Fruit fly (Drosophila melanogaster) whole organism, embryonic: ENCODE measurements around the gene CG8372.

Source experiments
- ATbp ChIP-seq: fragments of 200-800 bp; sonication (Bioruptor generic); optimal IDR thresholded peaks from 2 replicates; lab custom pipeline; 2017; ENCODE audit warnings: missing biosample characterization, mild to moderate bottlenecking, missing genetic modification characterization, missing genetic modification reagents
- Atf3 ChIP-seq: fragments of 200-800 bp; sonication (Bioruptor generic); optimal IDR thresholded peaks from 3 replicates; lab custom pipeline; 2016; ENCODE audit warnings: missing biosample characterization, missing genetic modification characterization
- CG10209 ChIP-seq: fragments of 200-800 bp; sonication (Bioruptor generic); optimal IDR thresholded peaks from 3 replicates; lab custom pipeline; 2017; ENCODE audit warnings: missing biosample characterization, mild to moderate bottlenecking, missing genetic modification characterization, missing genetic modification reagents
- CG10654 ChIP-seq: fragments of 200-800 bp; sonication (Bioruptor generic); optimal IDR thresholded peaks from 2 replicates; lab custom pipeline; 2016; ENCODE audit warnings: missing biosample characterization, missing genetic modification characterization
- CG10959 ChIP-seq: fragments of 200-800 bp; sonication (Bioruptor generic); IDR thresholded peaks from 2 replicates; pipeline ENCODE4 v1.3.6; 2022; ENCODE audit warnings: missing biosample characterization, missing genetic modification characterization
- CG11456 ChIP-seq: fragments of 200-800 bp; sonication (Bioruptor generic); IDR thresholded peaks from 3 replicates; pipeline ENCODE4 v1.3.6; 2022; ENCODE audit warnings: missing biosample characterization, missing genetic modification characterization
- CG1233 ChIP-seq: fragments of 200-800 bp; sonication (Bioruptor generic); optimal IDR thresholded peaks from 4 replicates; lab custom pipeline; 2018; ENCODE audit warnings: missing biosample characterization, mild to moderate bottlenecking, missing genetic modification characterization
- CG14014 ChIP-seq: fragments of 200-800 bp; sonication (Bioruptor generic); IDR thresholded peaks from 2 replicates; pipeline ENCODE4 v1.3.6; 2022; ENCODE audit warnings: missing biosample characterization, missing genetic modification characterization
- CG14965 ChIP-seq: fragments of 200-800 bp; sonication (Bioruptor generic); optimal IDR thresholded peaks from 2 replicates; lab custom pipeline; 2016; ENCODE audit warnings: missing biosample characterization, missing genetic modification characterization, borderline replicate concordance
- CG15011 ChIP-seq: fragments of 200-800 bp; sonication (Bioruptor generic); optimal IDR thresholded peaks from 3 replicates; lab custom pipeline; 2018; ENCODE audit warnings: missing biosample characterization, mild to moderate bottlenecking, missing genetic modification characterization
- CG1529 ChIP-seq: fragments of 200-800 bp; sonication (Bioruptor generic); optimal IDR thresholded peaks from 3 replicates; lab custom pipeline; 2018; ENCODE audit warnings: missing biosample characterization, missing genetic modification characterization
- CG15479 ChIP-seq: fragments of 200-800 bp; sonication (Bioruptor generic); optimal IDR thresholded peaks from 3 replicates; lab custom pipeline; 2019; ENCODE audit warnings: missing biosample characterization, mild to moderate bottlenecking, missing genetic modification characterization, moderate library complexity
- CG1647 ChIP-seq: fragments of 200-800 bp; sonication (Bioruptor generic); optimal IDR thresholded peaks from 3 replicates; lab custom pipeline; 2016; ENCODE audit warnings: missing biosample characterization, missing genetic modification characterization
- CG17186 ChIP-seq: fragments of 200-800 bp; sonication (Bioruptor generic); optimal IDR thresholded peaks from 3 replicates; lab custom pipeline; 2017; ENCODE audit warnings: missing biosample characterization, missing genetic modification reagents, missing genetic modification characterization
- CG17802 ChIP-seq: fragments of 200-800 bp; sonication (Bioruptor generic); optimal IDR thresholded peaks from 2 replicates; lab custom pipeline; 2018; ENCODE audit warnings: missing biosample characterization, mild to moderate bottlenecking, missing genetic modification characterization, moderate library complexity
- CG1792 ChIP-seq: fragments of 200-800 bp; sonication (Bioruptor generic); optimal IDR thresholded peaks from 2 replicates; lab custom pipeline; 2016; ENCODE audit warnings: missing biosample characterization, missing genetic modification characterization
- CG2678 ChIP-seq: fragments of 200-800 bp; sonication (Bioruptor generic); optimal IDR thresholded peaks from 3 replicates; lab custom pipeline; 2019; ENCODE audit warnings: missing biosample characterization, mild to moderate bottlenecking, missing genetic modification characterization, moderate library complexity
- CG30020 ChIP-seq: fragments of 200-800 bp; optimal IDR thresholded peaks from 2 replicates; lab custom pipeline; 2019; ENCODE audit warnings: missing biosample characterization, mild to moderate bottlenecking, missing genetic modification characterization, moderate library complexity
- CG3065 ChIP-seq: fragments of 200-800 bp; sonication (Bioruptor generic); optimal IDR thresholded peaks from 2 replicates; lab custom pipeline; 2016; ENCODE audit warnings: missing biosample characterization, missing genetic modification characterization
- CG32772 ChIP-seq: fragments of 200-800 bp; sonication (Bioruptor generic); IDR thresholded peaks from 2 replicates; pipeline ENCODE4 v1.3.6; 2022; ENCODE audit warnings: missing biosample characterization, missing genetic modification characterization
- CG6175 ChIP-seq: fragments of 200-800 bp; sonication (Bioruptor generic); IDR thresholded peaks from 3 replicates; pipeline ENCODE4 v1.3.6; 2022; ENCODE audit warnings: missing biosample characterization, missing genetic modification characterization
- CG6654 ChIP-seq: fragments of 200-800 bp; sonication (Bioruptor generic); optimal IDR thresholded peaks from 2 replicates; lab custom pipeline; 2017; ENCODE audit warnings: missing biosample characterization, mild to moderate bottlenecking, missing genetic modification characterization
- CG7839 ChIP-seq: fragments of 200-800 bp; sonication (Bioruptor generic); optimal IDR thresholded peaks from 3 replicates; lab custom pipeline; 2018; ENCODE audit warnings: missing biosample characterization, mild to moderate bottlenecking, missing genetic modification characterization, moderate library complexity
- CTCF ChIP-seq: fragments of 200-800 bp; sonication (Bioruptor generic); optimal IDR thresholded peaks from 2 replicates; lab custom pipeline; 2017; ENCODE audit warnings: missing biosample characterization, mild to moderate bottlenecking, missing genetic modification characterization, moderate library complexity
- D ChIP-seq, 2 experiments: fragments of 200-800 bp in 1 of 2; fragments of >200 bp in 1 of 2; sonication (Bioruptor generic) in 1 of 2; optimal IDR thresholded peaks; 2 replicates in 1 of 2; 3 replicates in 1 of 2; lab custom pipeline; 2017; ENCODE audit warnings: mild to moderate bottlenecking in 1 of 2, missing biosample characterization in 1 of 2, missing genetic modification characterization in 1 of 2, missing genetic modification reagents in 1 of 2
- Dfd ChIP-seq, 2 experiments: fragments of >200 bp; optimal IDR thresholded peaks; 2 replicates each; lab custom pipeline; 2017; ENCODE audit warnings: missing biosample characterization in 2 of 2, missing genetic modification characterization in 2 of 2
- Doc2 ChIP-seq: fragments of 200-800 bp; sonication (Bioruptor generic); IDR thresholded peaks from 2 replicates; pipeline ENCODE4 v1.3.6; 2022; ENCODE audit warnings: missing biosample characterization, missing genetic modification characterization
- Ets65A ChIP-seq: fragments of 200-800 bp; sonication (Bioruptor generic); peaks from one replicate; lab custom pipeline; 2016; ENCODE audit warnings: missing biosample characterization, missing genetic modification characterization
- H2.0 ChIP-seq: fragments of 200-800 bp; sonication (Bioruptor generic); IDR thresholded peaks from 2 replicates; pipeline ENCODE4 v1.3.6; 2022; ENCODE audit warnings: missing biosample characterization, missing genetic modification characterization
- NC2β ChIP-seq: fragments of 200-800 bp; sonication (Bioruptor generic); optimal IDR thresholded peaks from 2 replicates; lab custom pipeline; 2016; ENCODE audit warnings: missing biosample characterization, missing genetic modification characterization
- Six4 ChIP-seq: fragments of 200-800 bp; sonication (Bioruptor generic); optimal IDR thresholded peaks from 2 replicates; lab custom pipeline; 2016; ENCODE audit warnings: missing biosample characterization, missing genetic modification characterization
- Tbp ChIP-seq: fragments of >200 bp; optimal IDR thresholded peaks from 2 replicates; lab custom pipeline; 2018; ENCODE audit warnings: missing biosample characterization, missing genetic modification characterization
- ash1 ChIP-seq: fragments of 200-800 bp; sonication (Bioruptor generic); optimal IDR thresholded peaks from 2 replicates; lab custom pipeline; 2018; ENCODE audit warnings: missing biosample characterization, mild to moderate bottlenecking, missing genetic modification characterization
- chm ChIP-seq: fragments of 200-800 bp; sonication (Bioruptor generic); IDR thresholded peaks from 2 replicates; pipeline ENCODE4 v1.3.6; 2022; ENCODE audit warnings: missing biosample characterization, missing genetic modification characterization
- dmrt11E ChIP-seq: fragments of 200-800 bp; sonication (Bioruptor generic); optimal IDR thresholded peaks from 3 replicates; lab custom pipeline; 2018; ENCODE audit warnings: missing biosample characterization, mild to moderate bottlenecking, missing genetic modification characterization, moderate library complexity
- ftz-f1 ChIP-seq: fragments of 200-800 bp; sonication (Bioruptor generic); optimal IDR thresholded peaks from 2 replicates; lab custom pipeline; 2016; ENCODE audit warnings: missing biosample characterization, missing genetic modification characterization
- fu2 ChIP-seq: fragments of 200-800 bp; sonication (Bioruptor generic); optimal IDR thresholded peaks from 2 replicates; lab custom pipeline; 2016; ENCODE audit warnings: missing biosample characterization, missing genetic modification characterization
- jumu ChIP-seq: fragments of 200-800 bp; sonication (Bioruptor generic); optimal IDR thresholded peaks from 3 replicates; lab custom pipeline; 2016; ENCODE audit warnings: missing biosample characterization, missing genetic modification characterization
- knrl ChIP-seq: fragments of 200-800 bp; sonication (Bioruptor generic); IDR thresholded peaks from 3 replicates; pipeline ENCODE4 v1.3.6; 2022; ENCODE audit warnings: missing biosample characterization, missing genetic modification characterization; ENCODE audit not compliant: partially characterized antibody
- lmd ChIP-seq: fragments of 200-800 bp; sonication (Bioruptor generic); IDR thresholded peaks from 2 replicates; pipeline ENCODE4 v1.3.6; 2022; ENCODE audit warnings: missing biosample characterization, missing genetic modification characterization
- onecut ChIP-seq: fragments of 200-800 bp; sonication (Bioruptor generic); IDR thresholded peaks from 2 replicates; pipeline ENCODE4 v1.3.6; 2022; ENCODE audit warnings: missing biosample characterization, missing genetic modification characterization
- pfk ChIP-seq: fragments of 200-800 bp; sonication (Bioruptor generic); optimal IDR thresholded peaks from 2 replicates; lab custom pipeline; 2018; ENCODE audit warnings: missing biosample characterization, mild to moderate bottlenecking, missing genetic modification characterization, moderate library complexity
- pum ChIP-seq: fragments of 200-800 bp; sonication (Bioruptor generic); optimal IDR thresholded peaks from 2 replicates; lab custom pipeline; 2016; ENCODE audit warnings: missing biosample characterization, missing genetic modification characterization
- rib ChIP-seq: fragments of 200-800 bp; sonication (Bioruptor generic); IDR thresholded peaks from 2 replicates; pipeline ENCODE4 v1.3.6; 2022; ENCODE audit warnings: missing biosample characterization, missing genetic modification characterization
- ro ChIP-seq: fragments of 200-800 bp; sonication (Bioruptor generic); IDR thresholded peaks from 2 replicates; pipeline ENCODE4 v1.3.6; 2022; ENCODE audit warnings: missing biosample characterization, missing genetic modification characterization
- salm ChIP-seq: fragments of 200-800 bp; sonication (Bioruptor generic); optimal IDR thresholded peaks from 2 replicates; lab custom pipeline; 2018; ENCODE audit warnings: missing biosample characterization, mild to moderate bottlenecking, missing genetic modification characterization
- sc ChIP-seq, 3 experiments: fragments of >200 bp in 2 of 3; fragments of 200-800 bp in 1 of 3; sonication (Bioruptor generic) in 1 of 3; optimal IDR thresholded peaks; 2 replicates in 2 of 3; 3 replicates in 1 of 3; lab custom pipeline; 2017; ENCODE audit warnings: mild to moderate bottlenecking in 1 of 3, missing biosample characterization in 1 of 3, missing genetic modification characterization in 1 of 3, missing genetic modification reagents in 1 of 3
- seq ChIP-seq: fragments of 200-800 bp; sonication (Bioruptor generic); IDR thresholded peaks from 2 replicates; pipeline ENCODE4 v1.3.6; 2022; ENCODE audit warnings: missing biosample characterization, missing genetic modification characterization
- sna ChIP-seq: fragments of 200-800 bp; sonication (Bioruptor generic); IDR thresholded peaks from 2 replicates; pipeline ENCODE4 v1.3.6; 2022; ENCODE audit warnings: missing biosample characterization, missing genetic modification characterization; ENCODE audit not compliant: partially characterized antibody
- tup ChIP-seq: fragments of 200-800 bp; sonication (Bioruptor generic); optimal IDR thresholded peaks from 2 replicates; lab custom pipeline; 2016; ENCODE audit warnings: missing biosample characterization, mild to moderate bottlenecking, missing genetic modification characterization, moderate library complexity
- usp ChIP-seq: fragments of >200 bp; optimal IDR thresholded peaks from 2 replicates; lab custom pipeline; 2017; ENCODE audit warnings: missing biosample characterization, missing genetic modification characterization
- vfl ChIP-seq: fragments of 200-800 bp; sonication (Bioruptor generic); optimal IDR thresholded peaks from 2 replicates; lab custom pipeline; 2016; ENCODE audit warnings: missing biosample characterization, missing genetic modification characterization

Gene CG8372

DNA sequence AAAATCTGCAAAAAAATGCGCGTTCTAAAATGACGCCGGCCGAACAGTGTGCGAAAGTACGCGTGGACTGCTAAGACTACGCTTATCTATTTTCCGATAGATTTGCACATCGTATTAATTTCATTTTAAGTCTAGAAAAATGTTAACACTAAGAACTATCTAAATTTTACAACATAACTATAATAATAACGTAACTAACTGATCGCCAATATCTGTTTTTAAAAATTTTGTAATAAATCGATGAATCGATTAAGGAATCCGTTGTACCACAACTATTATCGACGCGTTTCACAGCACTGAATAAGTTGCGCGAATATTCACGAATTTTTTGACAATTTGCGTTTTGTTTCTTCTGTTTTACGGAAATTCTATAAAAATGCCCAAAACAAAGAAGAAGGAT, 1.6 kb downstream of the CG8372 start, which contains the start of gene Ssb-c31a (continued):
- TF ChIP-seq Atf3 (GFP tag; lab: Kevin White, UChicago) (no peak), CG3065 (no peak), lmd (GFP tag; lab: Robert Waterston, UW) (no peak), rib (0 out of 2 replicates have a peak, but pooled peaks have one; percentile 17), pum (GFP tag; lab: Kevin White, UChicago) (peak; percentile 59), tup (GFP tag; lab: Kevin White, UChicago) (peak; percentile 28), knrl (GFP tag; lab: Robert Waterston, UW) (peak; percentile 82), NC2β (peak; percentile 27), CG11456 (no peak), CG2678 (peak; percentile 53), CG7839 (peak; percentile 49), ATbp (GFP tag; lab: Kevin White, UChicago) (no peak), H2.0 (no peak), Doc2 (GFP tag; lab: Robert Waterston, UW) (no peak), Six4 (GFP tag; lab: Kevin White, UChicago) (peak; percentile 14), dmrt11E (peak; percentile 42), usp (GFP tag; lab: Kevin White, UChicago) (no peak), CG14965 (GFP tag; lab: Kevin White, UChicago) (no peak), salm (tag; lab: Kevin White, UChicago) (no peak), vfl (GFP tag; lab: Kevin White, UChicago) (peak; percentile 70), pfk (GFP tag; lab: Kevin White, UChicago) (no peak), CG10959 (GFP tag; lab: Robert Waterston, UW) (no peak), jumu (GFP tag; lab: Kevin White, UChicago) (peak; percentile 7), D (optimal IDR thresholded peaks at IDR 0.05; lab: Kevin White, UChicago) (no peak), D (GFP tag; optimal IDR thresholded peaks at IDR 0.05; lab: Kevin White, UChicago) (no peak), seq (GFP tag; lab: Robert Waterston, UW) (no peak), sna (peak; percentile 63; the same call in 1 of the 2 replicates), onecut (GFP tag; lab: Robert Waterston, UW) (peak; percentile 88), fu2 (GFP tag; lab: Kevin White, UChicago) (no peak), CG30020 (tag; lab: Kevin White, UChicago) (peak; percentile 56), CG32772 (GFP tag; lab: Robert Waterston, UW) (no peak), ftz-f1 (GFP tag; lab: Kevin White, UChicago) (no peak), CG1233 (GFP tag; lab: Kevin White, UChicago) (peak; percentile 31), chm (GFP tag; lab: Robert Waterston, UW) (no peak), CTCF (no peak), ash1 (GFP tag; lab: Kevin White, UChicago) (no peak), Ets65A (GFP tag; lab: Kevin White, UChicago) (no peak), CG10209 (GFP tag; lab: Kevin White, UChicago) (peak; percentile 40), CG1792 (GFP tag; lab: Kevin White, UChicago) (peak; percentile 55), CG1529 (peak; percentile 23), CG6654 (no peak), Tbp (GFP tag; lab: Kevin White, UChicago) (no peak), Dfd (GFP tag; optimal IDR thresholded peaks at IDR 0.05; lab: Kevin White, UChicago) (no peak), CG1647 (peak; percentile 44), CG14014 (GFP tag; lab: Robert Waterston, UW) (no peak), sc (optimal IDR thresholded peaks at IDR 0.05; lab: Kevin White, UChicago) (no peak), sc (GFP tag; optimal IDR thresholded peaks at IDR 0.05; lab: Kevin White, UChicago) (no peak), CG15479 (GFP tag; lab: Kevin White, UChicago) (peak; percentile 70), CG10654 (peak; percentile 6), CG17186 (GFP tag; lab: Kevin White, UChicago) (peak; percentile 13), ro (GFP tag; lab: Robert Waterston, UW) (no peak), CG17802 (no peak), CG6175 (GFP tag; lab: Robert Waterston, UW) (no peak), CG15011 (GFP tag; lab: Kevin White, UChicago) (no peak)
